Worm (Caenorhabditis elegans) whole organism, L3 larva: ENCODE measurements around the gene rpl-9.

ENCODE experiments used
- elt-3 ChIP-seq, 3 experiments: fragments of 150-350 bp in 1 of 3; sonication (generic microtip) in 2 of 3; optimal IDR thresholded peaks; 2 replicates in 2 of 3; 4 replicates in 1 of 3; lab custom pipeline; 2014 to 2017; ENCODE audit warnings: missing biosample characterization in 3 of 3, missing genetic modification characterization in 3 of 3
- mdl-1 ChIP-seq: fragments of 150-350 bp; optimal IDR thresholded peaks from 2 replicates; lab custom pipeline; 2014; ENCODE audit warnings: missing biosample characterization, missing genetic modification characterization
- nhr-11 ChIP-seq: fragments of 150-350 bp; optimal IDR thresholded peaks from 2 replicates; lab custom pipeline; 2014; ENCODE audit warnings: missing biosample characterization, missing genetic modification characterization
- nhr-67 ChIP-seq: fragments of 150-350 bp; optimal IDR thresholded peaks from 2 replicates; lab custom pipeline; 2014; ENCODE audit warnings: missing biosample characterization, missing genetic modification characterization
- snpc-4 ChIP-seq: fragments of 150-350 bp; optimal IDR thresholded peaks from 2 replicates; lab custom pipeline; 2014; ENCODE audit warnings: missing biosample characterization, missing genetic modification characterization

DNA sequence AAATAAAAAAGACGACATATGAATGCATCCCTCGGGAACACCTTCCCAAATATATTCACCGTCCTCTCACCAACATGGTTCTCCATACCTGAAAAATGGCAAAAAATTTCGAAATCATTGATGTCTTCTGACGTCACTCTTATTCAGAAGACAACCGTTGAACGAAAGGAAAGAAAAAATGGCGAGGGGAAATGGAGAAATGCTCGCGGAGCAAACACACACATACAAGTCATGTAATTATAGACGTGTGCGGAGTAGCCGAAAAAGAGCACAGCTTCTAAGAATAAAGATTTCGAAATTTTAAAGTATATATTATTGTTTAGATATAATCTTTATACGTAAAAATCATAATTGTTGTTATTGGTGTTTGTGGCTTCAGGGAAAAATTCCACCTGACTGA lies 6.7 kb upstream of the rpl-9 start, which contains the start of gene mfsd-6:
- TF ChIP-seq nhr-11 (tag; lab: Kevin White, UChicago) (no peak), snpc-4 (tag; lab: Kevin White, UChicago) (no peak), nhr-67 (tag; lab: Kevin White, UChicago) (no peak), elt-3 (tag; optimal IDR thresholded peaks at IDR 0.05; lab: Kevin White, UChicago) (no peak), mdl-1 (tag; lab: Kevin White, UChicago) (no peak)
